Fruit fly (Drosophila melanogaster): ENCODE results near the gene Taf13.
A peak's percentile ranks its signal among the peaks of the same experiment; 100 is the strongest.

Taf13 gene

dm6 chr2L:20084785-20085555 is 8.7 kb downstream of the Taf13 start, which contains the start of gene fok (continued):
- peak; percentile 92 for TF ChIP-seq CG14441 (GFP tag; IDR thresholded peaks at IDR 0.05)
- TF ChIP-seq CG10979 (tag; optimal IDR thresholded peaks at IDR 0.05): peak; percentile 96
- no peak for TF ChIP-seq sc (optimal IDR thresholded peaks at IDR 0.05)
- peak; percentile 91 for TF ChIP-seq sc (GFP tag; optimal IDR thresholded peaks at IDR 0.05)
- peak; percentile 95 for TF ChIP-seq CG9215 (GFP tag; IDR thresholded peaks at IDR 0.05)
- TF ChIP-seq pzg (GFP tag; optimal IDR thresholded peaks at IDR 0.05): peak; percentile 23
- peak; percentile 95 for TF ChIP-seq Bteb2 (GFP tag; optimal IDR thresholded peaks at IDR 0.05)
- no peak for TF ChIP-seq Dfd (GFP tag; optimal IDR thresholded peaks at IDR 0.05)
- TF ChIP-seq toy (GFP tag; IDR thresholded peaks at IDR 0.05): peak; percentile 81
- TF ChIP-seq stwl (tag; optimal IDR thresholded peaks at IDR 0.05): peak; percentile 24
- TF ChIP-seq CG16779 (GFP tag; IDR thresholded peaks at IDR 0.05): peak; percentile 80; the same call in 1 of the 2 replicates
- peak; percentile 48 for TF ChIP-seq CG7745 (tag; optimal IDR thresholded peaks at IDR 0.05)
- TF ChIP-seq Dip2 (GFP tag; IDR thresholded peaks at IDR 0.05): no peak
- TF ChIP-seq CG11398 (GFP tag; optimal IDR thresholded peaks at IDR 0.05): peak; percentile 92
- peak; percentile 87 for TF ChIP-seq H15 (GFP tag; IDR thresholded peaks at IDR 0.05)
- peak; percentile 94 for TF ChIP-seq Chrac-16 (GFP tag; optimal IDR thresholded peaks at IDR 0.05)
- peak; percentile 93 for TF ChIP-seq CG12744 (GFP tag; optimal IDR thresholded peaks at IDR 0.05)
- TF ChIP-seq Dll (GFP tag; IDR thresholded peaks at IDR 0.05; ENCODE audit: partially characterized antibody): peak; percentile 32; the same call in 1 of the 4 replicates
- TF ChIP-seq CG6813 (GFP tag; optimal IDR thresholded peaks at IDR 0.05): peak; percentile 94
- TF ChIP-seq ato (GFP tag; IDR thresholded peaks at IDR 0.05; ENCODE audit: partially characterized antibody): no peak
- TF ChIP-seq Rfx (GFP tag; IDR thresholded peaks at IDR 0.05): peak; percentile 97
- peak; percentile 99 for TF ChIP-seq sens (GFP tag)
- peak; percentile 71 for TF ChIP-seq CG17802 (tag; optimal IDR thresholded peaks at IDR 0.05)
- peak; percentile 91 for TF ChIP-seq CG30431 (GFP tag; optimal IDR thresholded peaks at IDR 0.05)
- peak; percentile 98 for TF ChIP-seq sug (tag; optimal IDR thresholded peaks at IDR 0.05)
- TF ChIP-seq Mrtf (GFP tag; IDR thresholded peaks at IDR 0.05): peak; percentile 93
- TF ChIP-seq CG8765 (GFP tag; IDR thresholded peaks at IDR 0.05): peak; percentile 85
- TF ChIP-seq unc-4 (GFP tag; IDR thresholded peaks at IDR 0.05; ENCODE audit: partially characterized antibody): 0 out of 2 replicates have a peak, but pooled peaks have one; percentile 25
- peak; percentile 68 for TF ChIP-seq dan (GFP tag; IDR thresholded peaks at IDR 0.05)
- TF ChIP-seq CG10543 (GFP tag; optimal IDR thresholded peaks at IDR 0.05): peak; percentile 100
- TF ChIP-seq CG8281 (tag; optimal IDR thresholded peaks at IDR 0.05): peak; percentile 87
- TF ChIP-seq shn (GFP tag; optimal IDR thresholded peaks at IDR 0.05): peak; percentile 93
- TF ChIP-seq scrt (GFP tag; optimal IDR thresholded peaks at IDR 0.05): peak; percentile 95
- peak; percentile 98 for TF ChIP-seq Sox100B (GFP tag; optimal IDR thresholded peaks at IDR 0.05)
- TF ChIP-seq Hr51 (GFP tag; optimal IDR thresholded peaks at IDR 0.05): peak; percentile 94 to 97
- peak; percentile 94 for TF ChIP-seq CG14014 (GFP tag; IDR thresholded peaks at IDR 0.05)
- peak; percentile 98 for TF ChIP-seq CG3281 (GFP tag; optimal IDR thresholded peaks at IDR 0.05)
- TF ChIP-seq CG4360 (GFP tag; IDR thresholded peaks at IDR 0.05): peak; percentile 49; the same call in 1 of the 2 replicates
- TF ChIP-seq Taf1 (GFP tag; IDR thresholded peaks at IDR 0.05): peak; percentile 90
- peak; percentile 98 for TF ChIP-seq CG13296 (GFP tag; optimal IDR thresholded peaks at IDR 0.05)
- TF ChIP-seq pfk (GFP tag; optimal IDR thresholded peaks at IDR 0.05): peak; percentile 65
- TF ChIP-seq CG15011 (GFP tag; optimal IDR thresholded peaks at IDR 0.05): peak; percentile 96
- TF ChIP-seq dpn (GFP tag; optimal IDR thresholded peaks at IDR 0.05): peak; percentile 95 to 96
- no peak for TF ChIP-seq CkIIα-i1 (GFP tag; IDR thresholded peaks at IDR 0.05)
- peak; percentile 74 for TF ChIP-seq gt (GFP tag; IDR thresholded peaks at IDR 0.05)
- TF ChIP-seq Abd-B (GFP tag; optimal IDR thresholded peaks at IDR 0.05): peak; percentile 91
- peak; percentile 95 for TF ChIP-seq nerfin-1 (tag; optimal IDR thresholded peaks at IDR 0.05)
- TF ChIP-seq dmrt11E (tag; optimal IDR thresholded peaks at IDR 0.05): peak; percentile 90
- peak; percentile 97 for TF ChIP-seq salm (tag; optimal IDR thresholded peaks at IDR 0.05)
